Fruit fly (Drosophila melanogaster) ovary, adult (tissue): Measurements from ENCODE around the gene mus302.

Source experiments
- CG17801 ChIP-seq: fragments of 200-800 bp; optimal IDR thresholded peaks from 2 replicates; lab custom pipeline; 2019; ENCODE audit warnings: missing biosample characterization, mild to moderate bottlenecking, missing genetic modification characterization, moderate library complexity; ENCODE audit not compliant: partially characterized antibody

mus302 gene

DNA sequence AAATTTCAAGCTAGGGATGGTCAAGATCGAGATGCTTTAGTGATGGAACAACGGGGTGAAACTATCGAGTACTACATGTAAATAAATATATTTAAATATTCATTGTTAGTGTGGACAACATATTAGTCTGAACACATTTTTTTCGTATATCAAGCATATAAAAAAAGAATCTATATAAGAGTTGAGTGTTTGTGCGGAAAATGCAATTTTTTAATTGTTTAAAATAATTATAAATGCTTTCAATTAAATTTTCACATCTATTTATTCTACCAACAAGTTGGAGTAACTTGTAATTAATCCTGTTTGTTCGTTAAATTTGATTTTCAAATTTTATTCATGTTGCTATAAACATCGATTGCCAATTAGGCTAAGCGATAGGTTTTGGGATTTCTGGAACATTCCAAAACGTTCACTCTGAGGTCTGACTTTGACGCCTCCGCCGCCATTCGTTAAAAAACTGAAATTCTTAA is at the start of gene mus302, which contains the start of gene CG9705:
Gene mus302, minus strand, starts transcription at position 33 of the 470 bp plus-strand sequence.
Gene CG9705, plus strand, starts transcription at position 397 of the 470 bp plus-strand sequence.
- TF ChIP-seq CG17801 (GFP tag; lab: Kevin White, UChicago) = no peak

DNA sequence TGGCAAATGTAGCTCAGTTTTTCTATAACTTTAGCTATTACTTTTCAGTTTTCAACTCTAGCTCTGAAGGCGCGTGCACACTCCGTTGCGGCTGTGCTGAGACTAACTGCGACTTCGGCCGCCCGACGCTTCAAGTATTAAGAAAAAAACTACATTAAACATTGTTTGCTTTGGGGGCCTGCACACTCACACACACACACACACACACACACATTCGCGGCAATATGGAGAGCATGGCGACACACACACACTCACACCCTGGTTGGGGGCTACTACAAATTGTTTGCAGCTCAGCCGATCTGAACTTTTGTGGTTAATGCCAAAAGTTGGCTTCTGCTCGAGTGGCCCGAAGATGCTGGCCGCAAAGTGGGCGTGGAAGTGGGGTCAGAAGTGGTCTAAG is 49.4 kb upstream of the mus302 start, which contains the start of gene CG13024:
Gene CG13024, minus strand, starts transcription at position 108 of the 400 bp plus-strand sequence.
- TF ChIP-seq CG17801 (GFP tag; lab: Kevin White, UChicago) = no peak

DNA sequence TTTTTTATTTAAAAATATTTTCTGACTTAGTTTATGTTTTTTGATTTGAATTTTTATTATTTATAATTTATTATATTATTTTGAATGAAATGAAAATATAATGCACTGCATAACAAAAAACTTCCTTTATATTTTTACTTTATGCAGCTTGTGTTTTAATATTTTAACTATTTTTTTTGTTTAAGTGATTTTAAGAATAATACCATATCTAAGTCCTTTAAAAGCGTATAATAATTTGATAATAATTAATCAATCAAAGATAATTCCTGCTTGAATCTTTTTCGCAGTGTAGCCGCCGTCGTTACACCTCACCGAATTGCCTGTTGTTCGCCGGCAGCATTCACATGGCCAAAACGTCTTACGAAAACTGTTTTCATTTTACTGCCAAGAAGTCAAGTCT is 45.7 kb upstream of the mus302 start:
- no peak for TF ChIP-seq CG17801 (GFP tag; lab: Kevin White, UChicago)

DNA sequence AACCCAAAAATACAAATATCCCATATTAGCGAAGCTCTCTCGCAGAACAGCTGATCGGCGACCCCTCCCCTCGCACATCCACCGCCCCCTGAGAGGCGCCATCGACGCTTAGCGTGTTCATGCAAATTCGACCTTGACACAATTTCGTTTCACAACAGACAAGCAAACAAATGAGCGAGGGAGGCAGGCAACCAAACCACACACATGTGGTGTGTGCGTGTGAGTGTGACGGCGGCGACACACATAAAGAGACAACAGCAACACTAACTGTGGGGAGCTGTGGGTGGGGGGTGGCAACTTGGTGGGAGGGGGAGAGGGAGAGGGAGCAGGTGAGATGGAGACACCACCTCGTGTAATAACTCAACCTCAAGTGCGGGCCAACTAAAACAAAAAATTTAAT is 45.2 kb upstream of the mus302 start:
- no peak for TF ChIP-seq CG17801 (GFP tag; lab: Kevin White, UChicago)

DNA sequence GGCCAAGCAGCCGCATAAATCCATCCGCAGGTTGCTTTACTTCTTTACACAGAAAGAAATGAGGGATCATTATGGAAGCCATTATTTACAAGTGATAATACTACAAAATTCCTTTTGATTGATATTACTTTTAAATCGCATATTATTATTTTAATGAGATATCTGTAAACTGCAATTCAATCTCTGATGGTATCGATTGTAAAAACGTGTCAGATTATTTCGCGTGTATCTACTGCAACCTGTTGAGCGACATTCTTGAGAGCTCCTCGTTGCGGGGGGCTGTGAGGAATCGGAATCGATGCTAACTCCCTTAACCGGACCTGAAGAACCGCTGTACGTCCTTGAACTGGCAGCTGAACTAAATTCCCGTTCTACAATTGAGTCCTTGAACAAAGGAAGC is 38.5 kb upstream of the mus302 start:
- no peak for TF ChIP-seq CG17801 (GFP tag; lab: Kevin White, UChicago)

DNA sequence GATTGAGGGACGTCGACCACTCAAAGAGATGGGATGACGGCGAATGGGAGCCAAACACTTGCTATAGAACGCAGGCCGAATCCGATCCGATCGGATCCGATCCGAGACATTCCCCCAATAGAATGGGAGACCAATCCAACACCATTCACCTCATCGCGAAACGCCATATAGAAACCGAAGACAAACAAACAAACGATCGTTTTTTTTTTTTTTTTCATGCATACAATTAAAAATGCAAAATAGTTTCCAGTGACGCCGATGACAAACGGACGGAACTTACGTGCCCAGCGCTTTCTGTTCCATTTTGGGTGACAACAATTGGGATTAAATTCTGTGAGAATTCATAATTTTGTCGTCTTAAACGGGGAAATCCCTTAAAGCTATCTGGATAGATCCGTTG is 34.4 kb upstream of the mus302 start:
- TF ChIP-seq CG17801 (GFP tag; lab: Kevin White, UChicago) = no peak

DNA sequence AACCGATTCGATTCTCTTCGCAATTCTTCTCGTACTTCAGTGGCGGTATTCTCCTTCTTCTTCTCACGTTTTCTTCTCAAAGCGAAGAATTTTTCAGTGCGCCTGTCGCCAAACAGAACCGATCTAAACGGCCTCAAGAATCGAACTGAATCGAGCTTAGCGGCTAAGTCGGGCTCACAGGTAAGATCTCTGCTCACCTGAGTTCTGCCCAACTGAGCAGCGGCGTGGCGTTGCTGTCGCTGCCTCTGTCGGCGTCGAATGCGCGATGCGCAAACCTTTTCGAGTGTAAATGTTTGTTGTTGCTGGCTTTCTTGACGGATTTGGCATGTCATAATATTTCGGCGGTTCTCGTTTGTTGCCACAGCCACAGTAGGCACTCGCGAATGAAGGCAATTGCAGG is 32.4 kb upstream of the mus302 start:
- no peak for TF ChIP-seq CG17801 (GFP tag; lab: Kevin White, UChicago)

DNA sequence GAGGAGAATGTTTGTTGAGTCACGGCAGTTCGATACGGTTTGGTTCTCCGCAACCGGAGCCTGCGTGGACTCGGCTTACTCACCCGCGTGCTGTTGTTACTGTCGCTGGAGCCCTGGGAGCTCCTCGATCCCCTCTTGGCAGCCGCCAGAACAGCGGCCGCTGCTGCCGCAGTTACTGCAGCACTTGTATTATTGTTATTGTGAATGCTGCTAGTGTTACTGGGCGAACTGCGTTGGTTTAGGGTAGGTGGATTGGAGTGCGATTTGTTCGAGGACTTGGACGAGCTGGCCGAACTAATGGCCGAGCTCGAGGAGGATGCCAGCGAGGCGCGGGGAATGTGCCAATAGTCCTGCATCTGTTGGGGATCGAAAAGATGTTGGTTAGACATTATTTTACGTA is 31.0 kb upstream of the mus302 start:
- TF ChIP-seq CG17801 (GFP tag; lab: Kevin White, UChicago) = no peak

DNA sequence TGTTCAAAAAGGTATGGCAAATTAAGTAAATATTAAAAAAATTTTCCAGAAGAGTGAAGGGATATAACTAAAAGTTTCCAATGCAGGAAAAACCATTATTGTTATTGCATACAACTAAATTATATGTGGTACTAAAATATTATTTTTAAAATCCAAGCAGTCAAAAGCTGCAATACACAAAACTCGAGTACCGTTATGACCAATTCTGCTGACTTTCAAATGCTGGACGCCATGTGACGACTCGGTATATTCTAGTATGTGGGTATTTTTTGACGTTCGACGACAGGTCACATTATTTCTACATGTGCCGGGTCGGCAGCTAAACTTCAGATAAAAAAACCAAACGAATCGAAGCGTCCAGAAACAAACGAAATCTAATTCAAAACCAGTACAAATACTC is 28.6 kb upstream of the mus302 start:
- no peak for TF ChIP-seq CG17801 (GFP tag; lab: Kevin White, UChicago)

DNA sequence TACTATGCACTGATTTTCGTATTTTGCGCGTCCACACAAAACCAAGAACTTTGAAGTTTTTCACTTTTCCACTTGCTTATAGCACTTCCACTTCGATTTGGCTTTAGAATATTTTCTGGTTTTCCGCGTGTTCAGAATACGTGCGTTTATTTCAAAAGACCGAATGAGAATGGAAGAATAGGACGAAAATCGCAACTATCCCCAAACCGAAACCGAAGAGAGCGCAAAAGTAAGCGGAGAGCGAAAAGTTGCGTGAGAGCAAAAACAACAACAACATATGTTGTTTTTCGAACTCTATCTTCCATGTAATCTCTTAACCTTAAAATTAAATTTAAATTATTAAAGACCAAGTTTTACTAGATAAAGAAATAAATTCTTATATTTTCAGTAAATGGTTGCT is 28.0 kb upstream of the mus302 start, which contains the start of gene CG9674:
Gene CG9674, minus strand, starts transcription at position 174 of the 400 bp plus-strand sequence.
- peak; percentile 16 for TF ChIP-seq CG17801 (GFP tag; lab: Kevin White, UChicago)

DNA sequence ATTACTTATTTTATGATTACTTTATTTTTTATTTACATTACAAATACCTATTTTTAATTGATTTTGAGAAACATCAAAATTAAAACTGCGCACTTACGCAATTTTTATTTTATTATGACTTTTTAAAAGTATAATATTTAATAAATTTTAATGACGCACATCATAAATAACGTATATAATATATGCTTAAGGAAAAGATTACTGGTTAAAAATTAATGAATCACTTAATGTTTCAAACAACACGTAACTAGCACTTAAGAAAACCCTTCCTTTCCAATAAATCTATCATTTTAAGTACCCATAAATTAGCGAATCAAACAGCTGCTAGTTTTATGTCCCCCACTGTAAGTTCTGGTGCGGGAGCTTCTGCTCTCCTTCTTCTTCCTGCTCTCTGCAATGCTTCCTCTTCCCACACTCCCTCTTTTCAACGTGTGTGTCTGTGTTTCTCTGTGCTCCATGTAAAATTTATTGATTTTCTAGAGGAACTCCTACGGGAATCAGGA is 27.3 kb upstream of the mus302 start:
- no peak for TF ChIP-seq CG17801 (GFP tag; lab: Kevin White, UChicago)

DNA sequence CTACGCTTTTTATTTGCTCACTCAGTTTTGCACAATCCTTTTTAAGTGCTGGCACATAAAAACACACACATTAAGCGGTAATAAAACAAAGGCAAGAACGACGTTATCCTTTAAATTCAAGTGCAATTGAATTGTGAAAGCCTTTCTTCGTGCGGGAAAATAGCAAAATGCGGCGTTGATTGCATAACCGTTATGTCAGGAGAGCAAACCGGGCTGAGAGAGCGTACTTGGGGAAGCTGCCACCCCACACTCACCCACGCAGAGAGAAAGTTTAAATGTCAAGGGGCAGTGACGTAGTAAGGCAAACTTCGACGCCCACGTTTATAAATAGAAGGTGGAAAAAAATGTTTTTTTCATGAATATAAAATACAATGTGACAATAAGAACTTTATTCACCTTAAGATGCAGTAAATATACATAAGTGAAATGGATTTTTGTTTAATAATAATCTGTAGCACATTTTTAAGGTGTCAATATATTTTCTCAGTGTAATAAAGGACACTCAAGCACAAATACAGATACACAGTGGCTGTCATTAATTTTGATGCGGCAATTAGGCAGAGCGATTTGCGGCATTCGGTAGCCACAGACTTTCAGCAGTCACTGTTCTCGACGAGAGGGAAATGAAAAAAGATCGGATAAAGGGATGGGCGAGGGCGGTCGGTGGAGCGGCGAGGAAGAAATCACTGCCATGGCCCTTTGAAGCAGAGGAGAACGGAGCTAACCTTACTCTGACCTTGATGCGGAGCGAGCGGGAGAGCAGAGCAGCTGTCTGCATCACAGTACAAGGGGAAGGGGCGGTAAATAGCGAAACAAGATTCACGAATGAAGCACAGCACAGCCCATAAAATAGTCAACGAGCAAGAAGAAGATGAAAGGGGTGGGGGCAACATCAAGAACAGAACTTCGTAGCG is 26.5 kb upstream of the mus302 start:
- no peak for TF ChIP-seq CG17801 (GFP tag; lab: Kevin White, UChicago)

DNA sequence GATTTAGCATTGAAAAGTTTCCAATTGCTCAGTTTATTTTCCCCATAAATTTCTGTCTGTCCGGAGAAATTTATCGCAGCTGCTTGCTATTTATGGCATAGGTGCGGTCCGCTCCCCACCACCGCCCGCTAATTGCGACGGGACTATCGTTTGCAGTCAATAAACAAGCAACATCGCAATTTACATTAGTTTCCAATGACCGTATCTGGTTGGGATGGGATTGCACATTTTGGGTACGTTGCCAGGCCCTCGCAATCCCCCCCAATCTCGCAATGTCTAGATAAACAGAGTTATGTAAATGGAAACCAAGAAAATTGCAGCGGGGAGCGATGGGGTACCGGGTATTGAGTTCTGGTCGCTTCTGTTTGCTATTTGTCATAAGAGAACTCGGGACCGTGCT is 25.1 kb upstream of the mus302 start, which contains the start of gene nudC:
Gene nudC, plus strand, starts transcription at position 368 of the 400 bp plus-strand sequence.
- TF ChIP-seq CG17801 (GFP tag; lab: Kevin White, UChicago) = no peak

DNA sequence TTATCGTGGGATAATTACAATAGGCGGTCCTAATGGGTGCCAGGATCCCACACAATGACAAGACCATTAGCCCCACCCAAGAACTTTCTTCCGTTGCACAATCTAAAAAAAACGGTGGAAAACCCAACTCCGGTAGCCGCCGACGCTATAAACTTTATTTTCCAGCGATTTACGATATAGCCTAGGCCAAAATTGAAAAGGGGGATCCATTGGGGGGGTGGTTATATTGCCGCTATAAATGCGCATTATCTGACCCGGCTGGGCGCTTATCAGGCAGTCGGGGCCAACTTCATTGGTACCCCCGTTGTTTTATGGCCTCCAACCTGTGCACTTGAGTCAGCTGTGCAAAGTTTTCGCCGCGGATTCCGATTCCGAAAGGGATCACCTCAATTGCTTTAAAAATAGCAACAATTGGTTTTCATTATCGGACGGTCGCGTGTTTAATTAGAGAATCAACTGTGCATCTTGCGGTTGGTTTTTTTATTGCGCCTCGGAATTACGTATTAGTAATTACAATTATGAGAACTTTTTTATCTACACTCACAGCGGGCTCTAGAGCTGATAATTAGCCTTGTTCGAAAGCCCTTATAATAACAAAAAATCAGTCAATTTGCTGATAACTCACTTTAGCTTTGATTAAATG is 24.3 kb upstream of the mus302 start:
- peak; percentile 63 for TF ChIP-seq CG17801 (GFP tag; lab: Kevin White, UChicago)

DNA sequence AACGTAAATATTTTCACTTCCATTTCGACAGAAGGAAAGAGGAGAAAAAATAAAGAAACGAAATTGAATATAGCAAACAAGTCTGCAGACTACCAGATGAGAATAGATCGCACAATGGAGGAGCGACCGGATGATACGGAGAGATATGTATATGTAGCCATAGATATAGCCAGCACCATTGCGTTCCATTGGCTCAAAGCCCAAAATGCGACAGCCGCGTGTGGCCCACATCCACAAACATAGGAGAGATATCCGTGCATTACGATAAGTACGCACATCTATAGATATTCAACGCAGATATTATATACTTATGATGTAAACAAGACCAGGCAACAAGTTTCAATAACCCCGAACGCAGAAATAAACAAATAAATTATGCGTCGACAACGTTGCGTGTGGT is 23.7 kb upstream of the mus302 start:
- TF ChIP-seq CG17801 (GFP tag; lab: Kevin White, UChicago) = no peak
